Fruit fly (Drosophila melanogaster) whole organism, embryonic: ENCODE measurements around the gene Rrp5.

Experiments
- Ada2b ChIP-seq: fragments of 200-800 bp; sonication (Bioruptor generic); IDR thresholded peaks from 2 replicates; pipeline ENCODE4 v1.3.6; 2022; ENCODE audit warnings: missing biosample characterization, missing genetic modification characterization
- BEAF-32 ChIP-seq: fragments of 200-800 bp; sonication (Bioruptor generic); optimal IDR thresholded peaks from 3 replicates; lab custom pipeline; 2017; ENCODE audit warnings: missing biosample characterization, missing genetic modification characterization, mild to moderate bottlenecking, moderate library complexity, missing genetic modification reagents
- CG10209 ChIP-seq: fragments of 200-800 bp; sonication (Bioruptor generic); optimal IDR thresholded peaks from 3 replicates; lab custom pipeline; 2017; ENCODE audit warnings: missing biosample characterization, mild to moderate bottlenecking, missing genetic modification characterization, missing genetic modification reagents
- CG10959 ChIP-seq: fragments of 200-800 bp; sonication (Bioruptor generic); IDR thresholded peaks from 2 replicates; pipeline ENCODE4 v1.3.6; 2022; ENCODE audit warnings: missing biosample characterization, missing genetic modification characterization
- CG12155 ChIP-seq: fragments of 200-800 bp; sonication (Bioruptor generic); optimal IDR thresholded peaks from 3 replicates; lab custom pipeline; 2016; ENCODE audit warnings: missing biosample characterization, missing genetic modification characterization
- CG17612 ChIP-seq: fragments of 200-800 bp; sonication (Bioruptor generic); IDR thresholded peaks from 2 replicates; pipeline ENCODE4 v1.3.6; 2022; ENCODE audit warnings: missing biosample characterization, missing genetic modification characterization
- CG18011 ChIP-seq: fragments of 200-800 bp; sonication (Bioruptor generic); optimal IDR thresholded peaks from 2 replicates; lab custom pipeline; 2017; ENCODE audit warnings: missing biosample characterization, missing genetic modification characterization, mild to moderate bottlenecking, moderate library complexity, missing genotype
- CG18599 ChIP-seq: fragments of 200-800 bp; sonication (Bioruptor generic); optimal IDR thresholded peaks from 3 replicates; lab custom pipeline; 2017; ENCODE audit warnings: missing biosample characterization, missing genetic modification characterization, mild to moderate bottlenecking, moderate library complexity, missing genetic modification reagents
- CG30020 ChIP-seq: fragments of 200-800 bp; optimal IDR thresholded peaks from 2 replicates; lab custom pipeline; 2019; ENCODE audit warnings: missing biosample characterization, mild to moderate bottlenecking, missing genetic modification characterization, moderate library complexity
- CG32772 ChIP-seq: fragments of 200-800 bp; sonication (Bioruptor generic); IDR thresholded peaks from 2 replicates; pipeline ENCODE4 v1.3.6; 2022; ENCODE audit warnings: missing biosample characterization, missing genetic modification characterization
- CG34422 ChIP-seq: fragments of 200-800 bp; sonication (Bioruptor generic); IDR thresholded peaks from 3 replicates; pipeline ENCODE4 v1.3.6; 2022; ENCODE audit warnings: missing biosample characterization, missing genetic modification characterization
- CG4707 ChIP-seq: fragments of 200-800 bp; sonication (Bioruptor generic); optimal IDR thresholded peaks from 2 replicates; lab custom pipeline; 2018; ENCODE audit warnings: missing biosample characterization, mild to moderate bottlenecking, missing genetic modification characterization, moderate library complexity
- CG6689 ChIP-seq: fragments of 200-800 bp; sonication (Bioruptor generic); IDR thresholded peaks from 2 replicates; pipeline ENCODE4 v1.3.6; 2022; ENCODE audit warnings: missing biosample characterization, missing genetic modification characterization
- CG8944 ChIP-seq: fragments of 200-800 bp; sonication (Bioruptor generic); optimal IDR thresholded peaks from 3 replicates; lab custom pipeline; 2016; ENCODE audit warnings: missing biosample characterization, missing genetic modification characterization
- Deaf1 ChIP-seq: fragments of 200-800 bp; optimal IDR thresholded peaks from 3 replicates; lab custom pipeline; 2019; ENCODE audit warnings: missing biosample characterization, mild to moderate bottlenecking, missing genetic modification characterization, moderate library complexity
- Dfd ChIP-seq, 2 experiments: fragments of >200 bp; optimal IDR thresholded peaks; 2 replicates each; lab custom pipeline; 2017; ENCODE audit warnings: missing biosample characterization in 2 of 2, missing genetic modification characterization in 2 of 2
- Dip2 ChIP-seq: fragments of 200-800 bp; sonication (Bioruptor generic); IDR thresholded peaks from 2 replicates; pipeline ENCODE4 v1.3.6; 2022; ENCODE audit warnings: missing biosample characterization, missing genetic modification characterization
- Dp ChIP-seq: fragments of 200-800 bp; sonication (Bioruptor generic); optimal IDR thresholded peaks from 2 replicates; lab custom pipeline; 2018; ENCODE audit warnings: missing biosample characterization, mild to moderate bottlenecking, missing genetic modification characterization, moderate library complexity
- Ets97D ChIP-seq: fragments of 200-800 bp; sonication (Bioruptor generic); optimal IDR thresholded peaks from 3 replicates; lab custom pipeline; 2016; ENCODE audit warnings: missing biosample characterization, missing genetic modification characterization
- Gug ChIP-seq: fragments of 200-800 bp; sonication (Bioruptor generic); IDR thresholded peaks from 4 replicates; pipeline ENCODE4 v1.3.6; 2022; ENCODE audit warnings: missing biosample characterization, missing genetic modification characterization
- HHEX ChIP-seq: fragments of 200-800 bp; sonication (Bioruptor generic); optimal IDR thresholded peaks from 3 replicates; lab custom pipeline; 2017; ENCODE audit warnings: missing biosample characterization, mild to moderate bottlenecking, missing genetic modification characterization, missing genetic modification reagents
- HLHmδ ChIP-seq: fragments of 200-800 bp; sonication (Bioruptor generic); optimal IDR thresholded peaks from 2 replicates; lab custom pipeline; 2018; ENCODE audit warnings: missing biosample characterization, mild to moderate bottlenecking, missing genetic modification characterization, moderate library complexity
- NfI ChIP-seq: fragments of 200-800 bp; sonication (Bioruptor generic); optimal IDR thresholded peaks from 3 replicates; lab custom pipeline; 2018; ENCODE audit warnings: missing biosample characterization, mild to moderate bottlenecking, missing genetic modification characterization, moderate library complexity
- Oaz ChIP-seq: fragments of 200-800 bp; sonication (Bioruptor generic); IDR thresholded peaks from 2 replicates; pipeline ENCODE4 v1.3.6; 2022; ENCODE audit warnings: missing biosample characterization, missing genetic modification characterization
- Pdp1 ChIP-seq, 2 experiments: fragments of 200-800 bp; sonication (Bioruptor generic); optimal IDR thresholded peaks; 3 replicates each; lab custom pipeline; 2016; ENCODE audit warnings: missing biosample characterization in 2 of 2, missing genetic modification characterization in 2 of 2, mild to moderate bottlenecking in 1 of 2, moderate library complexity in 1 of 2
- Ptx1 ChIP-seq: fragments of 200-800 bp; sonication (Bioruptor generic); IDR thresholded peaks from 2 replicates; pipeline ENCODE4 v1.3.6; 2022; ENCODE audit warnings: missing biosample characterization, missing genetic modification characterization
- Rx ChIP-seq: fragments of 200-800 bp; sonication (Bioruptor generic); IDR thresholded peaks from 2 replicates; pipeline ENCODE4 v1.3.6; 2022; ENCODE audit warnings: missing biosample characterization, missing genetic modification characterization
- cas ChIP-seq: fragments of 200-800 bp; sonication (Bioruptor generic); IDR thresholded peaks from 2 replicates; pipeline ENCODE4 v1.3.6; 2022; ENCODE audit warnings: missing biosample characterization, missing genetic modification characterization
- chm ChIP-seq: fragments of 200-800 bp; sonication (Bioruptor generic); IDR thresholded peaks from 2 replicates; pipeline ENCODE4 v1.3.6; 2022; ENCODE audit warnings: missing biosample characterization, missing genetic modification characterization
- dati ChIP-seq: fragments of 200-800 bp; sonication (Bioruptor generic); IDR thresholded peaks from 2 replicates; pipeline ENCODE4 v1.3.6; 2022; ENCODE audit warnings: missing biosample characterization, missing genetic modification characterization
- ftz-f1 ChIP-seq: fragments of 200-800 bp; sonication (Bioruptor generic); optimal IDR thresholded peaks from 2 replicates; lab custom pipeline; 2016; ENCODE audit warnings: missing biosample characterization, missing genetic modification characterization
- gce ChIP-seq: fragments of 200-800 bp; sonication (Bioruptor generic); IDR thresholded peaks from 3 replicates; pipeline ENCODE4 v1.3.6; 2022; ENCODE audit warnings: missing biosample characterization, missing genetic modification characterization
- gsb ChIP-seq: fragments of 200-800 bp; sonication (Bioruptor generic); IDR thresholded peaks from 2 replicates; pipeline ENCODE4 v1.3.6; 2022; ENCODE audit warnings: missing biosample characterization, missing genetic modification characterization
- gt ChIP-seq: fragments of 200-800 bp; sonication (Bioruptor generic); IDR thresholded peaks from 2 replicates; pipeline ENCODE4 v1.3.6; 2022; ENCODE audit warnings: missing biosample characterization, missing genetic modification characterization
- insv ChIP-seq, 2 experiments: fragments of 200-800 bp; sonication (Bioruptor generic); optimal IDR thresholded peaks; 3 replicates each; lab custom pipeline; 2016 to 2018; ENCODE audit warnings: missing biosample characterization in 2 of 2, missing genetic modification characterization in 2 of 2
- maf-S ChIP-seq: fragments of 200-800 bp; sonication (Bioruptor generic); optimal IDR thresholded peaks from 2 replicates; lab custom pipeline; 2016; ENCODE audit warnings: missing biosample characterization, missing genetic modification characterization
- mirr ChIP-seq: fragments of 200-800 bp; sonication (Bioruptor generic); optimal IDR thresholded peaks from 3 replicates; lab custom pipeline; 2018; ENCODE audit warnings: missing biosample characterization, mild to moderate bottlenecking, missing genetic modification characterization
- nerfin-1 ChIP-seq: fragments of 200-800 bp; sonication (Bioruptor generic); optimal IDR thresholded peaks from 3 replicates; lab custom pipeline; 2019; ENCODE audit warnings: missing biosample characterization, mild to moderate bottlenecking, missing genetic modification characterization, moderate library complexity
- pan ChIP-seq, 4 experiments: fragments of >200 bp in 3 of 4; fragments of 200-800 bp in 1 of 4; sonication (Bioruptor generic) in 1 of 4; optimal IDR thresholded peaks in 3 of 4; IDR thresholded peaks in 1 of 4; 2 replicates each; pipeline versions ENCODE4 v1.3.6 to Lab custom; 2017 to 2022; ENCODE audit warnings: missing biosample characterization in 2 of 4, missing genetic modification characterization in 2 of 4, mixed read lengths in 1 of 4
- ranshi ChIP-seq: fragments of 200-800 bp; sonication (Bioruptor generic); IDR thresholded peaks from 2 replicates; pipeline ENCODE4 v1.3.6; 2022; ENCODE audit warnings: missing biosample characterization, missing genetic modification characterization
- repo ChIP-seq: fragments of 200-800 bp; sonication (Bioruptor generic); optimal IDR thresholded peaks from 2 replicates; lab custom pipeline; 2016; ENCODE audit warnings: missing biosample characterization, missing genetic modification characterization
- sc ChIP-seq, 3 experiments: fragments of >200 bp in 2 of 3; fragments of 200-800 bp in 1 of 3; sonication (Bioruptor generic) in 1 of 3; optimal IDR thresholded peaks; 2 replicates in 2 of 3; 3 replicates in 1 of 3; lab custom pipeline; 2017; ENCODE audit warnings: mild to moderate bottlenecking in 1 of 3, missing biosample characterization in 1 of 3, missing genetic modification characterization in 1 of 3, missing genetic modification reagents in 1 of 3
- slp2 ChIP-seq: fragments of 200-800 bp; sonication (Bioruptor generic); optimal IDR thresholded peaks from 2 replicates; lab custom pipeline; 2016; ENCODE audit warnings: missing biosample characterization, missing genetic modification characterization
- tin ChIP-seq: fragments of 200-800 bp; sonication (Bioruptor generic); optimal IDR thresholded peaks from 3 replicates; lab custom pipeline; 2016; ENCODE audit warnings: missing biosample characterization, missing genetic modification characterization
- trem ChIP-seq: fragments of 200-800 bp; optimal IDR thresholded peaks from 3 replicates; lab custom pipeline; 2019; ENCODE audit warnings: missing biosample characterization, mild to moderate bottlenecking, missing genetic modification characterization, moderate library complexity
- vvl ChIP-seq: fragments of 200-800 bp; sonication (Bioruptor generic); IDR thresholded peaks from 2 replicates; pipeline ENCODE4 v1.3.6; 2022; ENCODE audit warnings: missing biosample characterization, missing genetic modification characterization
- wdn ChIP-seq: fragments of 200-800 bp; sonication (Bioruptor generic); IDR thresholded peaks from 2 replicates; pipeline ENCODE4 v1.3.6; 2022; ENCODE audit warnings: missing biosample characterization, missing genetic modification characterization
- wor ChIP-seq: fragments of 200-800 bp; sonication (Bioruptor generic); IDR thresholded peaks from 2 replicates; pipeline ENCODE4 v1.3.6; 2022; ENCODE audit warnings: missing biosample characterization, missing genetic modification characterization

Rrp5 gene

dm6 chr3R:24294784-24295555, 38.1 kb downstream of the Rrp5 start, which contains the start of gene crb (continued):
- TF ChIP-seq slp2 (GFP tag; lab: Kevin White, UChicago) (no peak), CG18011 (GFP tag; lab: Kevin White, UChicago) (peak; percentile 26), gsb (GFP tag; lab: Robert Waterston, UW) (0 out of 2 replicates have a peak, but pooled peaks have one; percentile 13), ranshi (GFP tag; lab: Robert Waterston, UW) (peak; percentile 59; the same call in 1 of the 2 replicates), CG4707 (no peak), CG34422 (GFP tag; lab: Robert Waterston, UW) (no peak; the same call in 1 of the 3 replicates), CG30020 (peak; percentile 13), CG10959 (GFP tag; lab: Robert Waterston, UW) (no peak; the same call in 1 of the 2 replicates), insv (GFP tag; optimal IDR thresholded peaks at IDR 0.05; lab: Kevin White, UChicago) (peak in 1 of 2 experiments; percentile 49), maf-S (GFP tag; lab: Kevin White, UChicago) (peak; percentile 60), CG18599 (peak; percentile 44), wdn (no peak), chm (peak; percentile 71), mirr (GFP tag; lab: Kevin White, UChicago) (peak; percentile 60), Dfd (GFP tag; optimal IDR thresholded peaks at IDR 0.05; lab: Kevin White, UChicago) (no peak), Ets97D (GFP tag; lab: Kevin White, UChicago) (peak; percentile 91), dati (no peak), CG6689 (GFP tag; lab: Robert Waterston, UW) (peak; percentile 38; the same call in 1 of the 2 replicates), HHEX (GFP tag; lab: Kevin White, UChicago) (no peak), ftz-f1 (GFP tag; lab: Kevin White, UChicago) (peak; percentile 45), pan (optimal IDR thresholded peaks at IDR 0.05; lab: Kevin White, UChicago) (no peak), pan (GFP tag; optimal IDR thresholded peaks at IDR 0.05 in 1 of 2, IDR thresholded peaks at IDR 0.05 in 1 of 2) (peak in 1 of 2 experiments; percentile 44), CG32772 (GFP tag; lab: Robert Waterston, UW) (no peak), nerfin-1 (tag; lab: Kevin White, UChicago) (peak; percentile 46), CG17612 (no peak), HLHmδ (peak; percentile 53), gt (GFP tag; lab: Robert Waterston, UW) (no peak), tin (peak; percentile 49), CG8944 (peak; percentile 35), CG12155 (GFP tag; lab: Kevin White, UChicago) (peak; percentile 28), gce (GFP tag; lab: Robert Waterston, UW) (peak; percentile 70; the same call in 1 of the 3 replicates), cas (GFP tag; lab: Robert Waterston, UW) (no peak), wor (no peak), Pdp1 (GFP tag; optimal IDR thresholded peaks at IDR 0.05; lab: Kevin White, UChicago) (peak; percentile 55 to 85), Gug (GFP tag; lab: Robert Waterston, UW) (0 out of 4 replicates have a peak, but pooled peaks have one; percentile 7), CG10209 (GFP tag; lab: Kevin White, UChicago) (peak; percentile 53), vvl (GFP tag; lab: Robert Waterston, UW) (peak; percentile 69), Ptx1 (GFP tag; lab: Robert Waterston, UW) (peak; percentile 50), repo (GFP tag; lab: Kevin White, UChicago) (peak; percentile 19), Oaz (GFP tag; lab: Robert Waterston, UW) (no peak), BEAF-32 (GFP tag; lab: Kevin White, UChicago) (peak; percentile 42), sc (optimal IDR thresholded peaks at IDR 0.05; lab: Kevin White, UChicago) (no peak), sc (GFP tag; optimal IDR thresholded peaks at IDR 0.05; lab: Kevin White, UChicago) (no peak), Dp (GFP tag; lab: Kevin White, UChicago) (peak; percentile 77), NfI (GFP tag; lab: Kevin White, UChicago) (peak; percentile 36), Deaf1 (tag; lab: Kevin White, UChicago) (peak; percentile 69), trem (tag; lab: Kevin White, UChicago) (peak; percentile 52), Ada2b (GFP tag; lab: Robert Waterston, UW) (peak; percentile 42; the same call in 1 of the 2 replicates), Rx (no peak), Dip2 (no peak)
